Worm (Caenorhabditis elegans) whole organism, L2 larva: ENCODE data around the gene srd-39.

ENCODE experiments used
- F13H6.1 ChIP-seq: sonication (generic microtip); optimal IDR thresholded peaks from 2 replicates; lab custom pipeline; 2016; ENCODE audit warnings: missing genetic modification characterization, missing compliant biosample characterization
- R02D3.7 ChIP-seq: fragments of 150-350 bp; optimal IDR thresholded peaks from 2 replicates; lab custom pipeline; 2014; ENCODE audit warnings: missing biosample characterization, missing genetic modification characterization
- Y55F3AM.14 ChIP-seq: fragments of 200-800 bp; sonication (Bioruptor generic); optimal IDR thresholded peaks from 2 replicates; lab custom pipeline; 2018; ENCODE audit warnings: mild to moderate bottlenecking, missing genetic modification characterization, missing compliant biosample characterization
- alr-1 ChIP-seq: fragments of 150-350 bp; optimal IDR thresholded peaks from 2 replicates; lab custom pipeline; 2014; ENCODE audit warnings: missing biosample characterization, missing genetic modification characterization
- ceh-82 ChIP-seq: fragments of 150-350 bp; optimal IDR thresholded peaks from 2 replicates; lab custom pipeline; 2014; ENCODE audit warnings: missing biosample characterization, missing genetic modification characterization
- elt-1 ChIP-seq: fragments of 150-350 bp; optimal IDR thresholded peaks from 2 replicates; lab custom pipeline; 2014; ENCODE audit warnings: missing biosample characterization, missing genetic modification characterization
- elt-3 ChIP-seq: sonication (generic microtip); optimal IDR thresholded peaks from 2 replicates; lab custom pipeline; 2017; ENCODE audit warnings: missing biosample characterization, missing genetic modification characterization
- fos-1 ChIP-seq: fragments of 150-350 bp; optimal IDR thresholded peaks from 2 replicates; lab custom pipeline; 2014; ENCODE audit warnings: missing biosample characterization, missing genetic modification characterization
- lin-13 ChIP-seq: fragments of 150-350 bp; optimal IDR thresholded peaks from 2 replicates; lab custom pipeline; 2014; ENCODE audit warnings: missing biosample characterization, missing genetic modification reagents, missing genetic modification characterization
- lin-39 ChIP-seq: fragments of 150-350 bp; optimal IDR thresholded peaks from 2 replicates; lab custom pipeline; 2014; ENCODE audit warnings: missing biosample characterization, missing genetic modification reagents, missing genetic modification characterization
- lsy-2 ChIP-seq, 2 experiments: fragments of 150-350 bp in 1 of 2; sonication (generic microtip) in 1 of 2; optimal IDR thresholded peaks; 2 replicates each; lab custom pipeline; 2014 to 2017; ENCODE audit warnings: missing biosample characterization in 2 of 2, missing genetic modification characterization in 2 of 2
- skn-1 ChIP-seq: sonication (generic microtip); optimal IDR thresholded peaks from 2 replicates; lab custom pipeline; 2017; ENCODE audit warnings: missing biosample characterization, missing genetic modification characterization
- sma-3 ChIP-seq: sonication (generic microtip); optimal IDR thresholded peaks from 2 replicates; lab custom pipeline; 2016; ENCODE audit warnings: missing genetic modification reagents, missing genetic modification characterization, missing compliant biosample characterization
- unc-62 ChIP-seq: fragments of 150-350 bp; optimal IDR thresholded peaks from 2 replicates; lab custom pipeline; 2014; ENCODE audit warnings: missing biosample characterization, missing genetic modification reagents, missing genetic modification characterization

ce11 chrX:13284618-13285017 lies 15.8 kb downstream of the srd-39 start:
- TF ChIP-seq F13H6.1 (tag; lab: Kevin White, UChicago), result no peak
- no peak for TF ChIP-seq skn-1 (tag; lab: Kevin White, UChicago)
- no peak for TF ChIP-seq elt-3
- no peak for TF ChIP-seq lin-39 (tag; lab: Kevin White, UChicago)
- no peak for TF ChIP-seq ceh-82 (tag; lab: Kevin White, UChicago)
- no peak for TF ChIP-seq Y55F3AM.14 (GFP tag; lab: Kevin White, UChicago)
- TF ChIP-seq lin-13 (GFP tag; lab: Kevin White, UChicago), result no peak
- TF ChIP-seq sma-3, result no peak
- no peak for TF ChIP-seq R02D3.7 (tag; lab: Kevin White, UChicago)
- no peak for TF ChIP-seq alr-1
- no peak for TF ChIP-seq fos-1 (tag; lab: Kevin White, UChicago)
- no peak for TF ChIP-seq elt-1
- TF ChIP-seq lsy-2 (tag; optimal IDR thresholded peaks at IDR 0.05; lab: Kevin White, UChicago), result no peak
- TF ChIP-seq unc-62 (GFP tag; lab: Kevin White, UChicago), result no peak
